Worm (Caenorhabditis elegans): ENCODE results near the gene C50C3.5.

DNA sequence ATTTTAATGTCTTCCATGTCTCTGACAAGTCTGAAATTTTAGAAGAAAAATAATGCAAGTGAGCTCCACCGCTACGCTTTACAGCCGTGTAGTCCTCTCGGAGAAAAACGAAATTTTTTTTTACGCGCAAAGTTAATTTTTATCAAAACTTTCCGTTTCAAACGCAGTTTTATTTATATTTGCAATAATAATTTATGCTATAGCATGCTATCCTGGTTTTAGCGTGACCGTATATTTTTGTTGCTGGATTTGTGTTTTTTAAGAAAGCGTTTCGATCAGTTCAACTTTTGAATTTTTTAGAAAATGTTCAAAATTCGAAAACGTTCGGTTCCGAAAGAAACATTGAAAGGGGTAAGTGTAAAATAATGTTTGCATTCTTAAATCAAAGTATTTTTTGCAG, 12.7 kb downstream of the C50C3.5 start, which contains the start of gene C50C3.1:
- TF ChIP-seq aly-2 (tag; optimal IDR thresholded peaks at IDR 0.05), result no peak
- TF ChIP-seq pqm-1 (tag; optimal IDR thresholded peaks at IDR 0.05), result no peak
- TF ChIP-seq nhr-76 (tag; optimal IDR thresholded peaks at IDR 0.05), result no peak
- no peak for TF ChIP-seq pha-4 (tag; optimal IDR thresholded peaks at IDR 0.05)
- TF ChIP-seq ceh-28 (tag; optimal IDR thresholded peaks at IDR 0.05), result no peak
- no peak for TF ChIP-seq elt-1 (tag; optimal IDR thresholded peaks at IDR 0.05)
- no peak for TF ChIP-seq egl-27 (tag; optimal IDR thresholded peaks at IDR 0.05)
- no peak for TF ChIP-seq nhr-11 (tag; optimal IDR thresholded peaks at IDR 0.05)
- TF ChIP-seq ama-1 (optimal IDR thresholded peaks at IDR 0.05), result no peak
- no peak for TF ChIP-seq ztf-4 (tag; optimal IDR thresholded peaks at IDR 0.05)

All from whole organism, L3 larva.